Worm (Caenorhabditis elegans): ENCODE data around the gene nhr-195.
A peak's percentile ranks its signal among the peaks of the same experiment; 100 is the strongest.

- TF ChIP-seq nhr-12 (tag; optimal IDR thresholded peaks at IDR 0.05) (no peak), snpc-4 (tag; optimal IDR thresholded peaks at IDR 0.05) (no peak), nhr-25 (tag; optimal IDR thresholded peaks at IDR 0.05) (no peak), pha-4 (tag; optimal IDR thresholded peaks at IDR 0.05) (no peak), nhr-237 (tag; optimal IDR thresholded peaks at IDR 0.05) (no peak), nhr-77 (tag; optimal IDR thresholded peaks at IDR 0.05) (no peak), ama-1 (optimal IDR thresholded peaks at IDR 0.05) (peak; percentile 63), jun-1 (tag; optimal IDR thresholded peaks at IDR 0.05) (no peak), nhr-76 (tag; optimal IDR thresholded peaks at IDR 0.05) (no peak), nhr-43 (tag; optimal IDR thresholded peaks at IDR 0.05; ENCODE audit: poor library complexity, severe bottlenecking) (no peak), fos-1 (tag; optimal IDR thresholded peaks at IDR 0.05) (no peak), unc-62 (GFP tag; optimal IDR thresholded peaks at IDR 0.05) (no peak), nfya-1 (tag; optimal IDR thresholded peaks at IDR 0.05; ENCODE audit: insufficient read depth) (no peak)
Observed at ce11 chrV:8934264-8934663, 37.9 kb downstream of the nhr-195 start.

All from whole organism, L3 larva.